Worm (Caenorhabditis elegans): ENCODE results near the gene gdh-1.

The gdh-1 gene

ce11 chrIV:11952612-11953299, at the start of gene gdh-1:
Gene gdh-1, plus strand, starts transcription at chrIV:11953249.
- no peak for TF ChIP-seq cog-1 (tag; optimal IDR thresholded peaks at IDR 0.05)
- no peak for TF ChIP-seq tab-1 (GFP tag; IDR thresholded peaks at IDR 0.05)
- no peak for TF ChIP-seq ztf-29 (GFP tag; IDR thresholded peaks at IDR 0.05)
- no peak for TF ChIP-seq klf-2 (GFP tag; conservative IDR thresholded peaks at IDR 0.05)
- no peak for TF ChIP-seq med-1 (GFP tag; optimal IDR thresholded peaks at IDR 0.05; ENCODE audit: insufficient read depth)
- no peak for TF ChIP-seq T22C8.4 (GFP tag; IDR thresholded peaks at IDR 0.05)
- no peak for TF ChIP-seq flt-1 (GFP tag; IDR thresholded peaks at IDR 0.05)
- TF ChIP-seq ztf-23 (GFP tag; IDR thresholded peaks at IDR 0.05) = no peak
- TF ChIP-seq ref-1 (GFP tag; conservative IDR thresholded peaks at IDR 0.05) = no peak

ce11 chrIV:11903676-11904075, 49.4 kb upstream of the gdh-1 start:
- no peak for TF ChIP-seq ztf-23 (GFP tag; IDR thresholded peaks at IDR 0.05)

ce11 chrIV:11908733-11909132, 44.3 kb upstream of the gdh-1 start:
- TF ChIP-seq flt-1 (GFP tag; IDR thresholded peaks at IDR 0.05) (no peak), T22C8.4 (GFP tag; IDR thresholded peaks at IDR 0.05) (no peak), cog-1 (tag; optimal IDR thresholded peaks at IDR 0.05) (no peak), med-1 (GFP tag; optimal IDR thresholded peaks at IDR 0.05; ENCODE audit: insufficient read depth) (no peak), ztf-23 (GFP tag; IDR thresholded peaks at IDR 0.05) (no peak), ztf-29 (GFP tag; IDR thresholded peaks at IDR 0.05) (no peak), ref-1 (GFP tag; conservative IDR thresholded peaks at IDR 0.05) (no peak), tab-1 (GFP tag; IDR thresholded peaks at IDR 0.05) (no peak), klf-2 (GFP tag; conservative IDR thresholded peaks at IDR 0.05) (no peak)

- no peak for TF ChIP-seq ref-1 (GFP tag; conservative IDR thresholded peaks at IDR 0.05)
- TF ChIP-seq med-1 (GFP tag; optimal IDR thresholded peaks at IDR 0.05; ENCODE audit: insufficient read depth) = no peak
- TF ChIP-seq tab-1 (GFP tag; IDR thresholded peaks at IDR 0.05) = no peak
- TF ChIP-seq klf-2 (GFP tag; conservative IDR thresholded peaks at IDR 0.05) = no peak
Measured at ce11 chrIV:11911723-11912122, 41.3 kb upstream of the gdh-1 start, which contains the start of gene VZK822L.2. Gene VZK822L.2, plus strand, starts transcription at chrIV:11912023.

- TF ChIP-seq med-1 (GFP tag; optimal IDR thresholded peaks at IDR 0.05; ENCODE audit: insufficient read depth) (no peak), ref-1 (GFP tag; conservative IDR thresholded peaks at IDR 0.05) (no peak), ztf-29 (GFP tag; IDR thresholded peaks at IDR 0.05) (no peak), tab-1 (GFP tag; IDR thresholded peaks at IDR 0.05) (no peak), ztf-23 (GFP tag; IDR thresholded peaks at IDR 0.05) (no peak), cog-1 (tag; optimal IDR thresholded peaks at IDR 0.05) (no peak), flt-1 (GFP tag; IDR thresholded peaks at IDR 0.05) (no peak), klf-2 (GFP tag; conservative IDR thresholded peaks at IDR 0.05) (no peak), T22C8.4 (GFP tag; IDR thresholded peaks at IDR 0.05) (no peak)
Measured at ce11 chrIV:11913295-11913940, 39.6 kb upstream of the gdh-1 start.

ce11 chrIV:11914260-11914836, 38.7 kb upstream of the gdh-1 start:
- TF ChIP-seq flt-1 (GFP tag; IDR thresholded peaks at IDR 0.05) = no peak
- no peak for TF ChIP-seq klf-2 (GFP tag; conservative IDR thresholded peaks at IDR 0.05)
- TF ChIP-seq med-1 (GFP tag; optimal IDR thresholded peaks at IDR 0.05; ENCODE audit: insufficient read depth) = no peak
- TF ChIP-seq ztf-23 (GFP tag; IDR thresholded peaks at IDR 0.05) = no peak
- no peak for TF ChIP-seq T22C8.4 (GFP tag; IDR thresholded peaks at IDR 0.05)
- TF ChIP-seq tab-1 (GFP tag; IDR thresholded peaks at IDR 0.05) = no peak
- TF ChIP-seq ztf-29 (GFP tag; IDR thresholded peaks at IDR 0.05) = no peak
- no peak for TF ChIP-seq ref-1 (GFP tag; conservative IDR thresholded peaks at IDR 0.05)
- no peak for TF ChIP-seq cog-1 (tag; optimal IDR thresholded peaks at IDR 0.05)

- TF ChIP-seq flt-1 (GFP tag; IDR thresholded peaks at IDR 0.05) (no peak), ztf-23 (GFP tag; IDR thresholded peaks at IDR 0.05) (no peak), klf-2 (GFP tag; conservative IDR thresholded peaks at IDR 0.05) (no peak), tab-1 (GFP tag; IDR thresholded peaks at IDR 0.05) (no peak), cog-1 (tag; optimal IDR thresholded peaks at IDR 0.05) (no peak), med-1 (GFP tag; optimal IDR thresholded peaks at IDR 0.05; ENCODE audit: insufficient read depth) (no peak), ztf-29 (GFP tag; IDR thresholded peaks at IDR 0.05) (no peak)
Measured at ce11 chrIV:11914837-11915737, 38.0 kb upstream of the gdh-1 start, which contains the start of gene fat-6. Gene fat-6, minus strand, starts transcription at chrIV:11915687.

- no peak for TF ChIP-seq ref-1 (GFP tag; conservative IDR thresholded peaks at IDR 0.05)
- TF ChIP-seq med-1 (GFP tag; optimal IDR thresholded peaks at IDR 0.05; ENCODE audit: insufficient read depth) = no peak
- no peak for TF ChIP-seq ztf-29 (GFP tag; IDR thresholded peaks at IDR 0.05)
- no peak for TF ChIP-seq tab-1 (GFP tag; IDR thresholded peaks at IDR 0.05)
- no peak for TF ChIP-seq klf-2 (GFP tag; conservative IDR thresholded peaks at IDR 0.05)
- TF ChIP-seq ztf-23 (GFP tag; IDR thresholded peaks at IDR 0.05) = no peak
- TF ChIP-seq cog-1 (tag; optimal IDR thresholded peaks at IDR 0.05) = no peak
- no peak for TF ChIP-seq flt-1 (GFP tag; IDR thresholded peaks at IDR 0.05)
- TF ChIP-seq T22C8.4 (GFP tag; IDR thresholded peaks at IDR 0.05) = no peak
Measured at ce11 chrIV:11915768-11916453, 37.1 kb upstream of the gdh-1 start, which contains the start of gene ZK822.9. Gene ZK822.9, plus strand, starts transcription at chrIV:11915947.
